Fruit fly (Drosophila melanogaster): ENCODE data around the gene CG43773.

dm6 chr2L:4007390-4007789 lies at the start of gene CG43773:
- TF ChIP-seq Pif1A (GFP tag; optimal IDR thresholded peaks at IDR 0.05) = no peak
- no peak for TF ChIP-seq EcR (GFP tag; optimal IDR thresholded peaks at IDR 0.05)
- TF ChIP-seq CG34367 (tag; optimal IDR thresholded peaks at IDR 0.05) = no peak
- TF ChIP-seq rn (GFP tag; IDR thresholded peaks at IDR 0.05) = no peak
